Fruit fly (Drosophila melanogaster) whole organism, embryonic: ENCODE data around the gene Alms1a.

Experiments used
- ATbp ChIP-seq: fragments of 200-800 bp; sonication (Bioruptor generic); optimal IDR thresholded peaks from 2 replicates; lab custom pipeline; 2017; ENCODE audit warnings: missing biosample characterization, mild to moderate bottlenecking, missing genetic modification characterization, missing genetic modification reagents
- Ada2b ChIP-seq: fragments of 200-800 bp; sonication (Bioruptor generic); IDR thresholded peaks from 2 replicates; pipeline ENCODE4 v1.3.6; 2022; ENCODE audit warnings: missing biosample characterization, missing genetic modification characterization
- Adf1 ChIP-seq: fragments of 200-800 bp; sonication (Bioruptor generic); IDR thresholded peaks from 2 replicates; pipeline ENCODE4 v1.3.6; 2022; ENCODE audit warnings: missing biosample characterization, missing genetic modification characterization
- Atf6 ChIP-seq: fragments of 200-800 bp; sonication (Bioruptor generic); IDR thresholded peaks from 2 replicates; pipeline ENCODE4 v1.3.6; 2022; ENCODE audit warnings: missing biosample characterization, missing genetic modification characterization
- CG10209 ChIP-seq: fragments of 200-800 bp; sonication (Bioruptor generic); optimal IDR thresholded peaks from 3 replicates; lab custom pipeline; 2017; ENCODE audit warnings: missing biosample characterization, mild to moderate bottlenecking, missing genetic modification characterization, missing genetic modification reagents
- CG10543 ChIP-seq: fragments of 200-800 bp; sonication (Bioruptor generic); optimal IDR thresholded peaks from 3 replicates; lab custom pipeline; 2017; ENCODE audit warnings: missing biosample characterization, mild to moderate bottlenecking, missing genetic modification characterization, moderate library complexity
- CG11696 ChIP-seq: fragments of 200-800 bp; sonication (Bioruptor generic); IDR thresholded peaks from 2 replicates; pipeline ENCODE4 v1.3.6; 2022; ENCODE audit warnings: missing biosample characterization, missing genetic modification characterization
- CG13296 ChIP-seq: fragments of 200-800 bp; sonication (Bioruptor generic); optimal IDR thresholded peaks from 3 replicates; lab custom pipeline; 2018; ENCODE audit warnings: missing biosample characterization, mild to moderate bottlenecking, missing genetic modification characterization
- CG15011 ChIP-seq: fragments of 200-800 bp; sonication (Bioruptor generic); optimal IDR thresholded peaks from 3 replicates; lab custom pipeline; 2018; ENCODE audit warnings: missing biosample characterization, mild to moderate bottlenecking, missing genetic modification characterization
- CG15514 ChIP-seq: fragments of 200-800 bp; sonication (Bioruptor generic); optimal IDR thresholded peaks from 3 replicates; lab custom pipeline; 2017; ENCODE audit warnings: missing biosample characterization, missing genetic modification characterization, mild to moderate bottlenecking, moderate library complexity, missing genetic modification reagents
- CG15696 ChIP-seq: fragments of 200-800 bp; sonication (Bioruptor generic); optimal IDR thresholded peaks from 2 replicates; lab custom pipeline; 2019; ENCODE audit warnings: missing biosample characterization, mild to moderate bottlenecking, missing genetic modification characterization, moderate library complexity
- CG18599 ChIP-seq: fragments of 200-800 bp; sonication (Bioruptor generic); optimal IDR thresholded peaks from 3 replicates; lab custom pipeline; 2017; ENCODE audit warnings: missing biosample characterization, missing genetic modification characterization, mild to moderate bottlenecking, moderate library complexity, missing genetic modification reagents
- CG18619 ChIP-seq: fragments of 200-800 bp; sonication (Bioruptor generic); optimal IDR thresholded peaks from 3 replicates; lab custom pipeline; 2017; ENCODE audit warnings: missing biosample characterization, mild to moderate bottlenecking, missing genetic modification characterization
- CG32532 ChIP-seq: fragments of 200-800 bp; sonication (Bioruptor generic); IDR thresholded peaks from 2 replicates; pipeline ENCODE4 v1.3.6; 2022; ENCODE audit warnings: missing biosample characterization, missing genetic modification characterization
- CG32767 ChIP-seq: fragments of 200-800 bp; sonication (Bioruptor generic); IDR thresholded peaks from 2 replicates; pipeline ENCODE4 v1.3.6; 2022; ENCODE audit warnings: missing biosample characterization, missing genetic modification characterization
- CG34224 ChIP-seq: fragments of 200-800 bp; sonication (Bioruptor generic); IDR thresholded peaks from 3 replicates; pipeline ENCODE4 v1.3.6; 2022; ENCODE audit warnings: missing biosample characterization, missing genetic modification characterization; ENCODE audit not compliant: partially characterized antibody
- CG34376 ChIP-seq: fragments of 200-800 bp; sonication (Bioruptor generic); optimal IDR thresholded peaks from 2 replicates; lab custom pipeline; 2018; ENCODE audit warnings: missing biosample characterization, mild to moderate bottlenecking, missing genetic modification characterization
- CG7357 ChIP-seq: fragments of 200-800 bp; sonication (Bioruptor generic); IDR thresholded peaks from 3 replicates; pipeline ENCODE4 v1.3.6; 2022; ENCODE audit warnings: missing biosample characterization, missing genetic modification characterization
- CG8089 ChIP-seq: fragments of 200-800 bp; sonication (Bioruptor generic); optimal IDR thresholded peaks from 3 replicates; lab custom pipeline; 2016; ENCODE audit warnings: missing biosample characterization, missing genetic modification characterization
- CG9817 ChIP-seq: fragments of 200-800 bp; sonication (Bioruptor generic); optimal IDR thresholded peaks from 2 replicates; lab custom pipeline; 2018; ENCODE audit warnings: missing biosample characterization, mild to moderate bottlenecking, missing genetic modification characterization, moderate library complexity
- D19A ChIP-seq: fragments of 200-800 bp; optimal IDR thresholded peaks from 3 replicates; lab custom pipeline; 2019; ENCODE audit warnings: missing biosample characterization, mild to moderate bottlenecking, missing genetic modification characterization, moderate library complexity
- Deaf1 ChIP-seq: fragments of 200-800 bp; optimal IDR thresholded peaks from 3 replicates; lab custom pipeline; 2019; ENCODE audit warnings: missing biosample characterization, mild to moderate bottlenecking, missing genetic modification characterization, moderate library complexity
- Hr3 ChIP-seq: fragments of 200-800 bp; sonication (Bioruptor generic); optimal IDR thresholded peaks from 3 replicates; lab custom pipeline; 2016; ENCODE audit warnings: missing biosample characterization, missing genetic modification characterization
- Lhr ChIP-seq: fragments of 200-800 bp; sonication (Bioruptor generic); optimal IDR thresholded peaks from 3 replicates; lab custom pipeline; 2017; ENCODE audit warnings: mild to moderate bottlenecking, missing biosample characterization, missing genetic modification reagents, missing genetic modification characterization
- Med ChIP-seq: fragments of 200-800 bp; sonication (Bioruptor generic); peaks from one replicate; lab custom pipeline; 2016; ENCODE audit warnings: missing biosample characterization, missing genetic modification characterization, mild to moderate bottlenecking, inconsistent platforms, moderate library complexity
- Mes4 ChIP-seq: fragments of 200-800 bp; sonication (Bioruptor generic); optimal IDR thresholded peaks from 2 replicates; lab custom pipeline; 2016; ENCODE audit warnings: missing biosample characterization, missing genetic modification characterization
- Nf-YB ChIP-seq: fragments of 200-800 bp; sonication (Bioruptor generic); optimal IDR thresholded peaks from 3 replicates; lab custom pipeline; 2019; ENCODE audit warnings: missing biosample characterization, mild to moderate bottlenecking, missing genetic modification characterization, moderate library complexity
- Nf-YC ChIP-seq: fragments of 200-800 bp; optimal IDR thresholded peaks from 3 replicates; lab custom pipeline; 2019; ENCODE audit warnings: missing biosample characterization, mild to moderate bottlenecking, missing genetic modification characterization, moderate library complexity
- Side ChIP-seq: fragments of 200-800 bp; sonication (Bioruptor generic); optimal IDR thresholded peaks from 2 replicates; lab custom pipeline; 2016; ENCODE audit warnings: missing biosample characterization, missing genetic modification characterization
- Six4 ChIP-seq: fragments of 200-800 bp; sonication (Bioruptor generic); optimal IDR thresholded peaks from 2 replicates; lab custom pipeline; 2016; ENCODE audit warnings: missing biosample characterization, missing genetic modification characterization
- Trl ChIP-seq, 3 experiments: fragments of >200 bp in 2 of 3; fragments of 200-800 bp in 1 of 3; sonication (Bioruptor generic) in 1 of 3; optimal IDR thresholded peaks; 2 replicates in 1 of 3; 3 replicates in 2 of 3; lab custom pipeline; 2016 to 2017; ENCODE audit warnings: missing biosample characterization in 1 of 3, missing genetic modification characterization in 1 of 3
- abd-A ChIP-seq: fragments of 200-800 bp; sonication (Bioruptor generic); optimal IDR thresholded peaks from 3 replicates; lab custom pipeline; 2019; ENCODE audit warnings: missing biosample characterization, mild to moderate bottlenecking, missing genetic modification characterization, moderate library complexity
- cg ChIP-seq: fragments of 200-800 bp; sonication (Bioruptor generic); optimal IDR thresholded peaks from 3 replicates; lab custom pipeline; 2019; ENCODE audit warnings: missing biosample characterization, mild to moderate bottlenecking, missing genetic modification characterization, moderate library complexity
- chinmo ChIP-seq: fragments of 200-800 bp; sonication (Bioruptor generic); IDR thresholded peaks from 4 replicates; pipeline ENCODE4 v1.3.6; 2022; ENCODE audit warnings: missing biosample characterization, missing genetic modification characterization; ENCODE audit not compliant: partially characterized antibody
- corto ChIP-seq: fragments of 200-800 bp; sonication (Bioruptor generic); optimal IDR thresholded peaks from 2 replicates; lab custom pipeline; 2016; ENCODE audit warnings: missing biosample characterization, mild to moderate bottlenecking, missing genetic modification characterization, moderate library complexity
- eve ChIP-seq, 2 experiments: fragments of >200 bp; optimal IDR thresholded peaks; 2 replicates each; lab custom pipeline; 2017; ENCODE audit warnings: missing biosample characterization in 2 of 2, missing genetic modification characterization in 2 of 2
- fu2 ChIP-seq: fragments of 200-800 bp; sonication (Bioruptor generic); optimal IDR thresholded peaks from 2 replicates; lab custom pipeline; 2016; ENCODE audit warnings: missing biosample characterization, missing genetic modification characterization
- gcm ChIP-seq: fragments of 200-800 bp; sonication (Bioruptor generic); optimal IDR thresholded peaks from 2 replicates; lab custom pipeline; 2019; ENCODE audit warnings: missing biosample characterization, mild to moderate bottlenecking, missing genetic modification characterization, moderate library complexity
- gsb-n ChIP-seq: fragments of 200-800 bp; sonication (Bioruptor generic); optimal IDR thresholded peaks from 3 replicates; lab custom pipeline; 2018; ENCODE audit warnings: missing biosample characterization, mild to moderate bottlenecking, missing genetic modification characterization
- kni ChIP-seq: fragments of 200-800 bp; sonication (Bioruptor generic); optimal IDR thresholded peaks from 3 replicates; lab custom pipeline; 2017; ENCODE audit warnings: mild to moderate bottlenecking, missing biosample characterization, missing genetic modification reagents, missing genetic modification characterization
- nerfin-1 ChIP-seq: fragments of 200-800 bp; sonication (Bioruptor generic); optimal IDR thresholded peaks from 3 replicates; lab custom pipeline; 2019; ENCODE audit warnings: missing biosample characterization, mild to moderate bottlenecking, missing genetic modification characterization, moderate library complexity
- phol ChIP-seq: fragments of 200-800 bp; sonication (Bioruptor generic); optimal IDR thresholded peaks from 3 replicates; lab custom pipeline; 2018; ENCODE audit warnings: missing biosample characterization, mild to moderate bottlenecking, missing genetic modification characterization, moderate library complexity
- sens ChIP-seq: fragments of 200-800 bp; sonication (Bioruptor generic); peaks from one replicate; lab custom pipeline; 2016; ENCODE audit warnings: missing biosample characterization, missing genetic modification characterization
- seq ChIP-seq: fragments of 200-800 bp; sonication (Bioruptor generic); IDR thresholded peaks from 2 replicates; pipeline ENCODE4 v1.3.6; 2022; ENCODE audit warnings: missing biosample characterization, missing genetic modification characterization
- sqz ChIP-seq: fragments of 200-800 bp; sonication (Bioruptor generic); optimal IDR thresholded peaks from 3 replicates; lab custom pipeline; 2018; ENCODE audit warnings: missing biosample characterization, mild to moderate bottlenecking, missing genetic modification characterization
- yki ChIP-seq: fragments of >200 bp; optimal IDR thresholded peaks from 3 replicates; lab custom pipeline; 2018

Alms1a gene

DNA sequence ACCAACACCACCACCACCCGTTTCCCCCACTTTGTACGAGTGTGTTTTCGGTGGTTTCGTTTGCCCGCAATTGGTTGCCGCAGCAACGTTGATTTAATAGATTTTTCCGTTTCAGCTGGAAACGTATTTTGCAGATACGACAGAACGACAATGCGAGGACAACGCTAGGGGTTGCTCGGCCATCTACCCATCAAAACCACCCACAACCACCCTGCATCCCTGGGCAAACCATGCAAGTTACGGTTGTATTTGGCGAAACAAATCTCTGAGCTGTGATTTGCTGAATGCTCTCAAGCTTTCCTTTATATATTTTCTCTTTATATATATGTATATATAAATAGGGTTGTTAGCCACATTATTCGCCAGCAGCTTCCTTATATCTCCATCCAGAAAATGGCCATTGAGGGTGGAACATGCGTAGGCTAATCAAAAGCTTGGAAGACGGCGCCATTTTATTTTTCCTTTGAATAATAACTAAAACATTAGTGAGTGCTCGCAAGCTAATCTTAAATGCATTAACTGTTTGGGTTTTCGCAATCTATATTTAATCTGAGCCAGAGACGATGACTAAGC is 35.8 kb downstream of the Alms1a start:
- peak; percentile 94 for TF ChIP-seq Nf-YC (tag; lab: Kevin White, UChicago)
- peak; percentile 95 for TF ChIP-seq Nf-YB
- no peak for TF ChIP-seq yki (lab: Kevin White, UChicago)
- TF ChIP-seq CG13296 (GFP tag; lab: Kevin White, UChicago) = no peak
- TF ChIP-seq gsb-n (tag; lab: Kevin White, UChicago) = peak; percentile 8
- TF ChIP-seq seq (GFP tag; lab: Robert Waterston, UW) = peak; percentile 56; the same call in 1 of the 2 replicates

DNA sequence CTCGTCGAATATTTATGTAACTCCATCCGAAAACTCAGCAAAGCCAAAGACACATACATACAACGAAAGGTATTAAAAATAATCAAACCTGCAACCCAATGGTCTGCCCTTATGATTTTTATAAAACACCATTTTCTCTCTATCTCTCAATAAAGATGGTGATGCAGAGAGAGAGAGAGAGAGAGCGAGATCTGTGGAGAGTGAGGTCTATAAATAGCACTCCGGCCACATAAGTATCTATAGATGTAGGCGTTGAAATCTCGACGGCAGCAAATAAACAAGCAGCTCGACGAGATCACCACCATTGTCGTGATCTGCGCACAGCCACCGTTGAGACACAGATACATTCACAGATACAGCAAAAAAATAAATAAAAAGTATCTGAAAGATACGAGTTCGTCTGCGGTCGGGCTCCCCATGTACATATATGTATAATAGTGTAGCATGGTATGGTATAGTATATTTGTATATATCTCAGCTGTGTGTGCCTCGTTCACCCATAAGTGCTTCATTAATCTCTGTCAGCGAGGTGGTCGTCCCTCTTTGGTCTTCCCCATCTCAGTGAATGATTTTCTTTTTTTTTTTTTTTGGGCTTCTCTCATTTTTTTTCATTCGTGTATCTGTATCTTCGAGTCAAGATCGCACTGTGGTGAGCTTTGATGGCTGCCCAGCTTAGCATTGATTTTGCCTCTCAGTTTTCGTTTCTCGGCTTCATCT is 39.2 kb downstream of the Alms1a start:
- TF ChIP-seq CG7357 (GFP tag; lab: Robert Waterston, UW) (no peak), cg (GFP tag; lab: Kevin White, UChicago) (peak; percentile 85), CG15696 (no peak), CG10209 (GFP tag; lab: Kevin White, UChicago) (no peak), Med (GFP tag; lab: Kevin White, UChicago) (peak; percentile 3), nerfin-1 (tag; lab: Kevin White, UChicago) (no peak), Nf-YB (peak; percentile 96), corto (no peak), CG32532 (no peak), Deaf1 (tag; lab: Kevin White, UChicago) (peak; percentile 51), Adf1 (peak; percentile 41), CG9817 (tag; lab: Kevin White, UChicago) (no peak), D19A (tag; lab: Kevin White, UChicago) (no peak), CG10543 (GFP tag; lab: Kevin White, UChicago) (peak; percentile 51), Side (GFP tag; lab: Kevin White, UChicago) (no peak), abd-A (peak; percentile 41), eve (GFP tag; optimal IDR thresholded peaks at IDR 0.05; lab: Kevin White, UChicago) (peak in 1 of 2 experiments; percentile 24), Mes4 (no peak), phol (tag; lab: Kevin White, UChicago) (peak; percentile 2), CG34376 (no peak), chinmo (GFP tag; lab: Robert Waterston, UW) (0 out of 4 replicates have a peak, but pooled peaks have one; percentile 30), kni (GFP tag; lab: Kevin White, UChicago) (peak; percentile 19), Ada2b (GFP tag; lab: Robert Waterston, UW) (no peak), CG18619 (GFP tag; lab: Kevin White, UChicago) (no peak), CG11696 (GFP tag; lab: Robert Waterston, UW) (no peak), fu2 (GFP tag; lab: Kevin White, UChicago) (no peak), CG8089 (GFP tag; lab: Kevin White, UChicago) (no peak), CG32767 (GFP tag; lab: Robert Waterston, UW) (peak; percentile 54; the same call in 1 of the 2 replicates), Lhr (GFP tag; lab: Kevin White, UChicago) (no peak), CG15514 (no peak), Six4 (GFP tag; lab: Kevin White, UChicago) (no peak), Trl (optimal IDR thresholded peaks at IDR 0.05; lab: Kevin White, UChicago) (peak; percentile 64 to 72), Trl (GFP tag; optimal IDR thresholded peaks at IDR 0.05; lab: Kevin White, UChicago) (no peak), CG34224 (GFP tag; lab: Robert Waterston, UW) (no peak), CG18599 (GFP tag; lab: Kevin White, UChicago) (no peak), sens (GFP tag; lab: Kevin White, UChicago) (no peak), CG15011 (no peak), Hr3 (GFP tag; lab: Kevin White, UChicago) (no peak), Nf-YC (tag; lab: Kevin White, UChicago) (peak; percentile 91), sqz (GFP tag; lab: Kevin White, UChicago) (peak; percentile 72), ATbp (no peak), gcm (GFP tag; lab: Kevin White, UChicago) (peak; percentile 32), Atf6 (GFP tag; lab: Robert Waterston, UW) (no peak)
